Worm (Caenorhabditis elegans): ENCODE data around the gene clc-7.

The clc-7 gene

ce11 chrX:5102338-5102737, 34.4 kb downstream of the clc-7 start:
- TF ChIP-seq elt-1 (tag; optimal IDR thresholded peaks at IDR 0.05; ENCODE audit: borderline replicate concordance, insufficient read depth) (no peak), ces-1 (GFP tag; optimal IDR thresholded peaks at IDR 0.05) (no peak), ceh-83 (GFP tag; optimal IDR thresholded peaks at IDR 0.05) (no peak), M03D4.4 (tag; optimal IDR thresholded peaks at IDR 0.05) (no peak), lin-13 (tag; optimal IDR thresholded peaks at IDR 0.05) (no peak), lsy-2 (tag; optimal IDR thresholded peaks at IDR 0.05) (no peak), cnd-1 (tag; optimal IDR thresholded peaks at IDR 0.05) (no peak), unc-120 (tag; optimal IDR thresholded peaks at IDR 0.05; ENCODE audit: poor library complexity, severe bottlenecking) (no peak), elt-3 (tag; optimal IDR thresholded peaks at IDR 0.05) (no peak), unc-39 (tag; optimal IDR thresholded peaks at IDR 0.05) (no peak), tbx-8 (GFP tag; optimal IDR thresholded peaks at IDR 0.05) (no peak), flh-1 (GFP tag; optimal IDR thresholded peaks at IDR 0.05) (no peak), sptf-1 (tag; optimal IDR thresholded peaks at IDR 0.05) (no peak), unc-62 (GFP tag; optimal IDR thresholded peaks at IDR 0.05) (no peak), hlh-1 (tag; optimal IDR thresholded peaks at IDR 0.05) (no peak), sem-2 (GFP tag; optimal IDR thresholded peaks at IDR 0.05) (no peak), pha-4 (tag; optimal IDR thresholded peaks at IDR 0.05) (no peak), ceh-43 (GFP tag; optimal IDR thresholded peaks at IDR 0.05) (no peak)

ce11 chrX:5103422-5103821, 35.5 kb downstream of the clc-7 start:
- TF ChIP-seq lin-13 (tag; optimal IDR thresholded peaks at IDR 0.05) (no peak), unc-39 (tag; optimal IDR thresholded peaks at IDR 0.05) (no peak), nhr-2 (tag; optimal IDR thresholded peaks at IDR 0.05) (no peak), zip-8 (tag; optimal IDR thresholded peaks at IDR 0.05) (no peak), mab-5 (tag; optimal IDR thresholded peaks at IDR 0.05) (no peak), sem-2 (GFP tag; optimal IDR thresholded peaks at IDR 0.05) (no peak), elt-3 (tag; optimal IDR thresholded peaks at IDR 0.05) (no peak), bed-3 (GFP tag; optimal IDR thresholded peaks at IDR 0.05) (no peak)

DNA sequence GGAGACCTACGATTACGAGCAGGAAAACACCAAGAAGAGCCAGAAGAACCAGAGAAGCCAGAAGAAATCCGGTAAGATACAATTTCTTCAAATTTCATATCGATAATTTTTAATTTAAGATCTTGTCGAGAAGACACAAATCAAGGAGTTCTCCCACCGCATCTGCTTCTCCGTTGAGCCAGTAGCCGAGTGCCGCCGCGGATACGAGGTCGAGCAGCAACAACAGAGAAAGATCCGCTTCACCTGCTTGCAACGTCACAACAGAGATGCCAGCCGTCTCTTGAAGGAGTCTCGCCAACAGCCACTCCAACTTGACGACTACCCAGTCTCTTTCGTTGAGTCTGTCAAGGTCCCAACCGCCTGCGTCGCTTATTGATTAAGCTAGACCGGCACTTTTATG, 37.8 kb downstream of the clc-7 start:
- TF ChIP-seq M03D4.4 (tag; optimal IDR thresholded peaks at IDR 0.05) (no peak), snpc-4 (tag; optimal IDR thresholded peaks at IDR 0.05) (no peak), nhr-237 (tag; optimal IDR thresholded peaks at IDR 0.05) (no peak), ztf-11 (tag; optimal IDR thresholded peaks at IDR 0.05) (no peak)

DNA sequence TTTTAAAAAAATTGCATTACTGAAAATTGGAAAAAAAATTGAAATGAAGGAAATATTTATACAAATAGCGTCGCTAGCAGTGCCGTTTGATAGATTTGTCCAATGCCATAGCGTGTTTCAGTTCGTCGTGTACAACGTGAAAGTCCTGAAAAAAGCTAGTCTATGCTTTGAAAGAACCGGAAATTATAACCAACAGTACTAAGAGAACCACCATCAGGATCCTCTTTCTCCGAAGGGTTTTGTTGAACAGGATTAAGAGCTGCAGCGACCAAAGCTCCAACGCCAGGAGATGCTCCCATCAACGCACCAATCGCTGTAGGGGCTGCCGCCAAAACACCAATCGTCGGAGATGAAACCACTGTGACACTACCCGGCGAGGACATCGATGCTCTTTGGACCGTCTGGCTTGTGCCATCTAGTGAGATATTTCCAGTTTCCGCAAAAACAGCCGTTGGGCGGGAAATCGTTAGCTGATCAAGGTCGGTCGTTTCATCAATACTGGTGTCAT, 38.3 kb downstream of the clc-7 start:
- no peak for TF ChIP-seq mls-2 (tag; optimal IDR thresholded peaks at IDR 0.05)
- TF ChIP-seq cnd-1 (tag; optimal IDR thresholded peaks at IDR 0.05), result no peak
- TF ChIP-seq ceh-43 (GFP tag; optimal IDR thresholded peaks at IDR 0.05), result no peak
- no peak for TF ChIP-seq nhr-237 (tag; optimal IDR thresholded peaks at IDR 0.05)
- TF ChIP-seq nhr-12 (tag; optimal IDR thresholded peaks at IDR 0.05), result no peak
- TF ChIP-seq snpc-4 (tag; optimal IDR thresholded peaks at IDR 0.05), result no peak
- no peak for TF ChIP-seq hlh-1 (tag; optimal IDR thresholded peaks at IDR 0.05)
- TF ChIP-seq unc-62 (GFP tag; optimal IDR thresholded peaks at IDR 0.05), result no peak
- no peak for TF ChIP-seq ceh-39 (tag; optimal IDR thresholded peaks at IDR 0.05)
- TF ChIP-seq ces-1 (GFP tag; optimal IDR thresholded peaks at IDR 0.05), result no peak
- no peak for TF ChIP-seq nhr-76 (tag; optimal IDR thresholded peaks at IDR 0.05)
- no peak for TF ChIP-seq lin-13 (tag; optimal IDR thresholded peaks at IDR 0.05)
- no peak for TF ChIP-seq M03D4.4 (tag; optimal IDR thresholded peaks at IDR 0.05)
- no peak for TF ChIP-seq sem-2 (GFP tag; optimal IDR thresholded peaks at IDR 0.05)
- TF ChIP-seq ham-2 (GFP tag; optimal IDR thresholded peaks at IDR 0.05), result no peak
- TF ChIP-seq tbx-8 (GFP tag; optimal IDR thresholded peaks at IDR 0.05), result no peak
- no peak for TF ChIP-seq ceh-83 (GFP tag; optimal IDR thresholded peaks at IDR 0.05)
- no peak for TF ChIP-seq zip-8 (tag; optimal IDR thresholded peaks at IDR 0.05)
- TF ChIP-seq elt-1 (tag; optimal IDR thresholded peaks at IDR 0.05; ENCODE audit: borderline replicate concordance, insufficient read depth), result no peak

ce11 chrX:5106942-5107341, 39.0 kb downstream of the clc-7 start, which contains the start of gene C42D8.9:
TSS of gene C42D8.9 (minus strand) at chrX:5107042.
- TF ChIP-seq elt-3 (tag; optimal IDR thresholded peaks at IDR 0.05), result no peak
- TF ChIP-seq mep-1 (tag; optimal IDR thresholded peaks at IDR 0.05), result no peak
- no peak for TF ChIP-seq flh-1 (GFP tag; optimal IDR thresholded peaks at IDR 0.05)
- no peak for TF ChIP-seq lsy-2 (tag; optimal IDR thresholded peaks at IDR 0.05)
- TF ChIP-seq zip-8 (tag; optimal IDR thresholded peaks at IDR 0.05), result no peak
- no peak for TF ChIP-seq lin-13 (tag; optimal IDR thresholded peaks at IDR 0.05)
- no peak for TF ChIP-seq ceh-43 (GFP tag; optimal IDR thresholded peaks at IDR 0.05)
- TF ChIP-seq drap-1 (GFP tag; optimal IDR thresholded peaks at IDR 0.05), result no peak
- no peak for TF ChIP-seq nhr-28 (tag; optimal IDR thresholded peaks at IDR 0.05)
- no peak for TF ChIP-seq unc-120 (tag; optimal IDR thresholded peaks at IDR 0.05; ENCODE audit: poor library complexity, severe bottlenecking)

Measured in whole organism, mixed stage, embryonic.